Fruit fly (Drosophila melanogaster) whole organism, embryonic: ENCODE results near the gene CG4465.

Experiments used
- Atf-2 ChIP-seq: fragments of 200-800 bp; sonication (Bioruptor generic); optimal IDR thresholded peaks from 2 replicates; lab custom pipeline; 2016; ENCODE audit warnings: missing biosample characterization, missing genetic modification characterization
- Bdp1 ChIP-seq: fragments of 200-800 bp; sonication (Bioruptor generic); optimal IDR thresholded peaks from 3 replicates; lab custom pipeline; 2016; ENCODE audit warnings: missing biosample characterization, missing genetic modification characterization
- Blimp-1 ChIP-seq: fragments of 200-800 bp; sonication (Bioruptor generic); optimal IDR thresholded peaks from 3 replicates; lab custom pipeline; 2018; ENCODE audit warnings: missing biosample characterization, missing genetic modification characterization, mild to moderate bottlenecking, moderate library complexity, missing genetic modification reagents
- BtbVII ChIP-seq: fragments of 200-800 bp; sonication (Bioruptor generic); optimal IDR thresholded peaks from 3 replicates; lab custom pipeline; 2017; ENCODE audit warnings: missing biosample characterization, mild to moderate bottlenecking, missing genetic modification characterization
- Bteb2 ChIP-seq: fragments of 200-800 bp; sonication (Bioruptor generic); optimal IDR thresholded peaks from 2 replicates; lab custom pipeline; 2016; ENCODE audit warnings: missing biosample characterization, missing genetic modification characterization
- CG10209 ChIP-seq: fragments of 200-800 bp; sonication (Bioruptor generic); optimal IDR thresholded peaks from 3 replicates; lab custom pipeline; 2017; ENCODE audit warnings: missing biosample characterization, mild to moderate bottlenecking, missing genetic modification characterization, missing genetic modification reagents
- CG10431 ChIP-seq: fragments of 200-800 bp; sonication (Bioruptor generic); optimal IDR thresholded peaks from 3 replicates; lab custom pipeline; 2018; ENCODE audit warnings: missing biosample characterization, mild to moderate bottlenecking, missing genetic modification characterization
- CG11456 ChIP-seq: fragments of 200-800 bp; sonication (Bioruptor generic); IDR thresholded peaks from 3 replicates; pipeline ENCODE4 v1.3.6; 2022; ENCODE audit warnings: missing biosample characterization, missing genetic modification characterization
- CG16779 ChIP-seq: fragments of 200-800 bp; sonication (Bioruptor generic); IDR thresholded peaks from 2 replicates; pipeline ENCODE4 v1.3.6; 2022; ENCODE audit warnings: missing biosample characterization, missing genetic modification characterization
- CG16815 ChIP-seq: fragments of 200-800 bp; sonication (Bioruptor generic); optimal IDR thresholded peaks from 3 replicates; lab custom pipeline; 2017; ENCODE audit warnings: missing biosample characterization, mild to moderate bottlenecking, missing genetic modification characterization
- CG17186 ChIP-seq: fragments of 200-800 bp; sonication (Bioruptor generic); optimal IDR thresholded peaks from 3 replicates; lab custom pipeline; 2017; ENCODE audit warnings: missing biosample characterization, missing genetic modification reagents, missing genetic modification characterization
- CG17568 ChIP-seq: fragments of 200-800 bp; sonication (Bioruptor generic); optimal IDR thresholded peaks from 2 replicates; lab custom pipeline; 2018; ENCODE audit warnings: missing biosample characterization, mild to moderate bottlenecking, missing genetic modification characterization, moderate library complexity
- CG18011 ChIP-seq: fragments of 200-800 bp; sonication (Bioruptor generic); optimal IDR thresholded peaks from 2 replicates; lab custom pipeline; 2017; ENCODE audit warnings: missing biosample characterization, missing genetic modification characterization, mild to moderate bottlenecking, moderate library complexity, missing genotype
- CG2116 ChIP-seq: fragments of 200-800 bp; sonication (Bioruptor generic); optimal IDR thresholded peaks from 3 replicates; lab custom pipeline; 2018; ENCODE audit warnings: missing biosample characterization, mild to moderate bottlenecking, missing genetic modification characterization
- CG2129 ChIP-seq: fragments of 200-800 bp; sonication (Bioruptor generic); IDR thresholded peaks from 2 replicates; pipeline ENCODE4 v1.3.6; 2022; ENCODE audit warnings: missing biosample characterization, missing genetic modification characterization; ENCODE audit not compliant: partially characterized antibody
- CG31224 ChIP-seq: fragments of 200-800 bp; sonication (Bioruptor generic); IDR thresholded peaks from 2 replicates; pipeline ENCODE4 v1.3.6; 2022; ENCODE audit warnings: missing biosample characterization, missing genetic modification characterization
- CG4730 ChIP-seq: fragments of 200-800 bp; sonication (Bioruptor generic); IDR thresholded peaks from 2 replicates; pipeline ENCODE4 v1.3.6; 2022; ENCODE audit warnings: missing biosample characterization, missing genetic modification characterization
- CG4854 ChIP-seq: fragments of 200-800 bp; sonication (Bioruptor generic); optimal IDR thresholded peaks from 2 replicates; lab custom pipeline; 2016; ENCODE audit warnings: missing biosample characterization, missing genetic modification characterization, inconsistent platforms
- CG6813 ChIP-seq: fragments of 200-800 bp; sonication (Bioruptor generic); optimal IDR thresholded peaks from 2 replicates; lab custom pipeline; 2017; ENCODE audit warnings: missing biosample characterization, missing genetic modification characterization, mild to moderate bottlenecking, moderate library complexity, missing genetic modification reagents
- CG8359 ChIP-seq: fragments of 200-800 bp; sonication (Bioruptor generic); optimal IDR thresholded peaks from 2 replicates; lab custom pipeline; 2017; ENCODE audit warnings: missing biosample characterization, mild to moderate bottlenecking, missing genetic modification characterization, borderline replicate concordance
- CG8924 ChIP-seq: fragments of 200-800 bp; optimal IDR thresholded peaks from 3 replicates; lab custom pipeline; 2019; ENCODE audit warnings: missing biosample characterization, mild to moderate bottlenecking, missing genetic modification characterization, moderate library complexity
- CkIIα-i1 ChIP-seq: fragments of 200-800 bp; sonication (Bioruptor generic); IDR thresholded peaks from 2 replicates; pipeline ENCODE4 v1.3.6; 2022; ENCODE audit warnings: missing biosample characterization, missing genetic modification characterization
- Hey ChIP-seq: fragments of 200-800 bp; sonication (Bioruptor generic); optimal IDR thresholded peaks from 3 replicates; lab custom pipeline; 2018; ENCODE audit warnings: missing biosample characterization, mild to moderate bottlenecking, missing genetic modification characterization
- Hr3 ChIP-seq: fragments of 200-800 bp; sonication (Bioruptor generic); optimal IDR thresholded peaks from 3 replicates; lab custom pipeline; 2016; ENCODE audit warnings: missing biosample characterization, missing genetic modification characterization
- Hr51 ChIP-seq, 2 experiments: fragments of 200-800 bp; sonication (Bioruptor generic); optimal IDR thresholded peaks; 2 replicates in 1 of 2; 3 replicates in 1 of 2; lab custom pipeline; 2016 to 2018; ENCODE audit warnings: missing biosample characterization in 2 of 2, missing genetic modification characterization in 2 of 2, mild to moderate bottlenecking in 1 of 2, moderate library complexity in 1 of 2
- Hr78 ChIP-seq, 2 experiments: fragments of 200-800 bp in 1 of 2; fragments of >200 bp in 1 of 2; sonication (Bioruptor generic) in 1 of 2; optimal IDR thresholded peaks; 2 replicates each; lab custom pipeline; 2017 to 2019; ENCODE audit warnings: missing biosample characterization in 2 of 2, missing genetic modification characterization in 2 of 2, mild to moderate bottlenecking in 1 of 2, moderate library complexity in 1 of 2
- Lim3 ChIP-seq: fragments of 200-800 bp; sonication (Bioruptor generic); IDR thresholded peaks from 2 replicates; pipeline ENCODE4 v1.3.6; 2022; ENCODE audit warnings: missing biosample characterization, missing genetic modification characterization
- Med ChIP-seq: fragments of 200-800 bp; sonication (Bioruptor generic); peaks from one replicate; lab custom pipeline; 2016; ENCODE audit warnings: missing biosample characterization, missing genetic modification characterization, mild to moderate bottlenecking, inconsistent platforms, moderate library complexity
- Optix ChIP-seq: fragments of 200-800 bp; sonication (Bioruptor generic); IDR thresholded peaks from 3 replicates; pipeline ENCODE4 v1.3.6; 2022; ENCODE audit warnings: missing biosample characterization, missing genetic modification characterization
- PHDP ChIP-seq: fragments of 200-800 bp; sonication (Bioruptor generic); optimal IDR thresholded peaks from 3 replicates; lab custom pipeline; 2018; ENCODE audit warnings: missing biosample characterization, mild to moderate bottlenecking, missing genetic modification characterization, moderate library complexity
- Ravus ChIP-seq: fragments of 200-800 bp; sonication (Bioruptor generic); IDR thresholded peaks from 2 replicates; pipeline ENCODE4 v1.3.6; 2022; ENCODE audit warnings: missing biosample characterization, missing genetic modification characterization
- Taf1 ChIP-seq: fragments of 200-800 bp; sonication (Bioruptor generic); IDR thresholded peaks from 2 replicates; pipeline ENCODE4 v1.3.6; 2022; ENCODE audit warnings: missing biosample characterization, missing genetic modification characterization
- ara ChIP-seq: fragments of 200-800 bp; sonication (Bioruptor generic); IDR thresholded peaks from 2 replicates; pipeline ENCODE4 v1.3.6; 2022; ENCODE audit warnings: missing biosample characterization, missing genetic modification characterization
- chm ChIP-seq: fragments of 200-800 bp; sonication (Bioruptor generic); IDR thresholded peaks from 2 replicates; pipeline ENCODE4 v1.3.6; 2022; ENCODE audit warnings: missing biosample characterization, missing genetic modification characterization
- eve ChIP-seq, 2 experiments: fragments of >200 bp; optimal IDR thresholded peaks; 2 replicates each; lab custom pipeline; 2017; ENCODE audit warnings: missing biosample characterization in 2 of 2, missing genetic modification characterization in 2 of 2
- ftz-f1 ChIP-seq: fragments of 200-800 bp; sonication (Bioruptor generic); optimal IDR thresholded peaks from 2 replicates; lab custom pipeline; 2016; ENCODE audit warnings: missing biosample characterization, missing genetic modification characterization
- fu2 ChIP-seq: fragments of 200-800 bp; sonication (Bioruptor generic); optimal IDR thresholded peaks from 2 replicates; lab custom pipeline; 2016; ENCODE audit warnings: missing biosample characterization, missing genetic modification characterization
- gcm ChIP-seq: fragments of 200-800 bp; sonication (Bioruptor generic); optimal IDR thresholded peaks from 2 replicates; lab custom pipeline; 2019; ENCODE audit warnings: missing biosample characterization, mild to moderate bottlenecking, missing genetic modification characterization, moderate library complexity
- her ChIP-seq: fragments of 200-800 bp; sonication (Bioruptor generic); optimal IDR thresholded peaks from 2 replicates; lab custom pipeline; 2016; ENCODE audit warnings: missing biosample characterization, missing genetic modification characterization
- jigr1 ChIP-seq: fragments of 200-800 bp; sonication (Bioruptor generic); IDR thresholded peaks from 3 replicates; pipeline ENCODE4 v1.3.6; 2022; ENCODE audit warnings: missing biosample characterization, missing genetic modification characterization
- kni ChIP-seq: fragments of 200-800 bp; sonication (Bioruptor generic); optimal IDR thresholded peaks from 3 replicates; lab custom pipeline; 2017; ENCODE audit warnings: mild to moderate bottlenecking, missing biosample characterization, missing genetic modification reagents, missing genetic modification characterization
- lola ChIP-seq, 3 experiments: fragments of >200 bp in 2 of 3; fragments of 200-800 bp in 1 of 3; sonication (Bioruptor generic) in 1 of 3; optimal IDR thresholded peaks; 2 replicates each; lab custom pipeline; 2017 to 2019; ENCODE audit warnings: missing biosample characterization in 3 of 3, missing genetic modification characterization in 3 of 3, mild to moderate bottlenecking in 1 of 3, moderate library complexity in 1 of 3
- pho ChIP-seq: fragments of 200-800 bp; sonication (Bioruptor generic); optimal IDR thresholded peaks from 2 replicates; lab custom pipeline; 2016; ENCODE audit warnings: missing biosample characterization, missing genetic modification characterization
- psq ChIP-seq: fragments of 200-800 bp; sonication (Bioruptor generic); optimal IDR thresholded peaks from 2 replicates; lab custom pipeline; 2017; ENCODE audit warnings: missing biosample characterization, missing genetic modification characterization
- seq ChIP-seq: fragments of 200-800 bp; sonication (Bioruptor generic); IDR thresholded peaks from 2 replicates; pipeline ENCODE4 v1.3.6; 2022; ENCODE audit warnings: missing biosample characterization, missing genetic modification characterization
- stwl ChIP-seq: fragments of 200-800 bp; sonication (Bioruptor generic); optimal IDR thresholded peaks from 3 replicates; lab custom pipeline; 2018; ENCODE audit warnings: missing biosample characterization, mild to moderate bottlenecking, missing genetic modification characterization, moderate library complexity
- tup ChIP-seq: fragments of 200-800 bp; sonication (Bioruptor generic); optimal IDR thresholded peaks from 2 replicates; lab custom pipeline; 2016; ENCODE audit warnings: missing biosample characterization, mild to moderate bottlenecking, missing genetic modification characterization, moderate library complexity
- vnd ChIP-seq: fragments of 200-800 bp; sonication (Bioruptor generic); IDR thresholded peaks from 3 replicates; pipeline ENCODE4 v1.3.6; 2022; ENCODE audit warnings: missing biosample characterization, missing genetic modification characterization; ENCODE audit not compliant: partially characterized antibody
- vvl ChIP-seq: fragments of 200-800 bp; sonication (Bioruptor generic); IDR thresholded peaks from 2 replicates; pipeline ENCODE4 v1.3.6; 2022; ENCODE audit warnings: missing biosample characterization, missing genetic modification characterization

The CG4465 gene

DNA sequence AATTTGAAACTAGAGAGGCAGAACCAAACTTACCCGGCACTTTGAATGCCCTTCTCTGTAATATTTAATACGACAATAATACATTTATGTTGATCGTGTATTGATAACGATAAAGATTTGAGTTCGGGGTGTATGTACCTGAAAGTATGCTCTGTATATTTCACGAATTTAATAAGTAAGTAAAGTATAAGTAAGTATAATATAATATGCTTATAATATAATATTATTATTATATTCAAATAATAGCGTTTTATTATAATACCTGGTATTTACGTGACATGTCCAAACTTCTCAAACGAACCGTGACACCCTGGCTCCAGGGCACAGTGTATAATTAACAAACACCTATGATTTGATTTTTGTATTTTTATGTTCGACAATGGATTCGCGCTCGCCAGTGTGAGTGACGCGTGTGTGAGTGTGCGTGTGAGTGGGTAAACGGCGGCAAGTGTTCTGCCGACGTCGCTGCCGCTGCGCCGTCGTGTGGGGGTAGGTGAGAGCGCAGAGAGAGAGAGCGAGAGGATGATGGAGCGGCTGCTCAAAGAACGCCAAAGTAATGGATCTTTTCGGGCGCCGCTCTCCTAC lies 27.9 kb downstream of the CG4465 start (continued):
- TF ChIP-seq fu2 (GFP tag; lab: Kevin White, UChicago) (no peak), CG4730 (GFP tag; lab: Robert Waterston, UW) (peak; percentile 54; the same call in 1 of the 2 replicates), CG2116 (GFP tag; lab: Kevin White, UChicago) (peak; percentile 15), chm (0 out of 2 replicates have a peak, but pooled peaks have one; percentile 25), CG11456 (GFP tag; lab: Robert Waterston, UW) (peak; percentile 61; the same call in 1 of the 3 replicates), vvl (GFP tag; lab: Robert Waterston, UW) (peak; percentile 50; the same call in 1 of the 2 replicates), Atf-2 (GFP tag; lab: Kevin White, UChicago) (no peak), Optix (no peak), CG31224 (peak; percentile 61; the same call in 1 of the 2 replicates), Ravus (GFP tag; lab: Robert Waterston, UW) (peak; percentile 9), CG10431 (GFP tag; lab: Kevin White, UChicago) (no peak), Hr51 (GFP tag; optimal IDR thresholded peaks at IDR 0.05; lab: Kevin White, UChicago) (peak in 1 of 2 experiments; percentile 88), CG17186 (GFP tag; lab: Kevin White, UChicago) (no peak), psq (GFP tag; lab: Kevin White, UChicago) (no peak), Med (GFP tag; lab: Kevin White, UChicago) (peak; percentile 72), CG6813 (GFP tag; lab: Kevin White, UChicago) (peak; percentile 74), CG8359 (GFP tag; lab: Kevin White, UChicago) (peak; percentile 39), CG18011 (GFP tag; lab: Kevin White, UChicago) (peak; percentile 6), tup (no peak), CG4854 (no peak), CG2129 (GFP tag; lab: Robert Waterston, UW) (no peak), Bteb2 (GFP tag; lab: Kevin White, UChicago) (no peak), ftz-f1 (GFP tag; lab: Kevin White, UChicago) (no peak), Hr3 (peak; percentile 67), ara (GFP tag; lab: Robert Waterston, UW) (0 out of 2 replicates have a peak, but pooled peaks have one; percentile 7), eve (GFP tag; optimal IDR thresholded peaks at IDR 0.05; lab: Kevin White, UChicago) (no peak), CG10209 (GFP tag; lab: Kevin White, UChicago) (peak; percentile 80), lola (GFP tag; optimal IDR thresholded peaks at IDR 0.05; lab: Kevin White, UChicago) (peak in 1 of 3 experiments; percentile 15), gcm (GFP tag; lab: Kevin White, UChicago) (peak; percentile 45), Bdp1 (GFP tag; lab: Kevin White, UChicago) (no peak), CG16779 (no peak), kni (no peak), seq (GFP tag; lab: Robert Waterston, UW) (peak; percentile 13; the same call in 1 of the 2 replicates), Hey (tag; lab: Kevin White, UChicago) (no peak), stwl (tag; lab: Kevin White, UChicago) (no peak), PHDP (tag; lab: Kevin White, UChicago) (peak; percentile 85), her (GFP tag; lab: Kevin White, UChicago) (no peak), vnd (GFP tag; lab: Robert Waterston, UW) (no peak), CkIIα-i1 (GFP tag; lab: Robert Waterston, UW) (no peak), CG16815 (GFP tag; lab: Kevin White, UChicago) (peak; percentile 47), Hr78 (GFP tag; optimal IDR thresholded peaks at IDR 0.05; lab: Kevin White, UChicago) (no peak), BtbVII (peak; percentile 87), jigr1 (GFP tag; lab: Robert Waterston, UW) (no peak), pho (no peak), CG17568 (no peak), CG8924 (tag; lab: Kevin White, UChicago) (peak; percentile 87), Blimp-1 (peak; percentile 76), Taf1 (peak; percentile 66), Lim3 (GFP tag; lab: Robert Waterston, UW) (no peak)
